Worm (Caenorhabditis elegans) whole organism, young adult: ENCODE measurements around the gene gcc-2.
A peak's percentile ranks its signal among the peaks of the same experiment; 100 is the strongest.

Experiments
- B0336.3 ChIP-seq: fragments of 200-800 bp; sonication (Bioruptor generic); IDR thresholded peaks from 2 replicates; pipeline ENCODE4 v1.3.6; 2022; ENCODE audit warnings: missing genetic modification characterization, missing compliant biosample characterization
- F23B12.7 ChIP-seq: sonication (generic microtip); optimal IDR thresholded peaks from 2 replicates; lab custom pipeline; 2017; ENCODE audit warnings: missing genetic modification characterization, mild to moderate bottlenecking, missing compliant biosample characterization, antibody characterized with exemption, moderate library complexity; ENCODE audit not compliant: insufficient read depth
- F33H1.4 ChIP-seq: fragments of 200-800 bp; sonication (Bioruptor generic); IDR thresholded peaks from 2 replicates; pipeline ENCODE4 v1.3.6; 2022; ENCODE audit warnings: missing genetic modification reagents, missing genetic modification characterization, missing compliant biosample characterization
- K12H6.12 ChIP-seq: fragments of 200-800 bp; sonication (Bioruptor generic); optimal IDR thresholded peaks from 2 replicates; lab custom pipeline; 2018; ENCODE audit warnings: mild to moderate bottlenecking, missing genetic modification characterization, missing compliant biosample characterization
- Y53G8AR.9 ChIP-seq: fragments of 200-800 bp; sonication (Bioruptor generic); conservative IDR thresholded peaks from 2 replicates; pipeline ENCODE4 v1.3.6; 2022; ENCODE audit warnings: missing genetic modification reagents, missing genetic modification characterization, missing compliant biosample characterization
- ZK185.1 ChIP-seq: sonication (generic microtip); optimal IDR thresholded peaks from 2 replicates; lab custom pipeline; 2016; ENCODE audit warnings: mild to moderate bottlenecking, missing genetic modification characterization, missing compliant biosample characterization; ENCODE audit not compliant: poor library complexity, severe bottlenecking
- ama-1 ChIP-seq, 3 experiments: fragments of 150-350 bp in 1 of 3; sonication (generic microtip) in 2 of 3; optimal IDR thresholded peaks; 2 replicates each; lab custom pipeline; 2014 to 2018; ENCODE audit warnings: missing biosample characterization in 2 of 3, missing genetic modification characterization in 2 of 3, missing genetic modification reagents in 2 of 3
- athp-1 ChIP-seq: sonication (generic microtip); optimal IDR thresholded peaks from 2 replicates; lab custom pipeline; 2017; ENCODE audit warnings: mild to moderate bottlenecking, missing genetic modification characterization, missing compliant biosample characterization
- attf-5 ChIP-seq: fragments of 200-800 bp; sonication (Bioruptor generic); optimal IDR thresholded peaks from 2 replicates; lab custom pipeline; 2018; ENCODE audit warnings: mild to moderate bottlenecking, missing genetic modification characterization, missing compliant biosample characterization
- cebp-1 ChIP-seq, 2 experiments: fragments of 200-800 bp in 1 of 2; sonication (Bioruptor generic) in 1 of 2; sonication (generic microtip) in 1 of 2; IDR thresholded peaks in 1 of 2; optimal IDR thresholded peaks in 1 of 2; 2 replicates each; pipeline versions ENCODE4 v1.3.6 to Lab custom; 2017 to 2022; ENCODE audit warnings: missing compliant biosample characterization in 2 of 2, missing genetic modification characterization in 2 of 2, mild to moderate bottlenecking in 1 of 2, missing genetic modification reagents in 1 of 2, moderate library complexity in 1 of 2
- ceh-100 ChIP-seq: fragments of 200-800 bp; sonication (Bioruptor generic); IDR thresholded peaks from 2 replicates; pipeline ENCODE4 v1.3.6; 2022; ENCODE audit warnings: missing genetic modification reagents, missing genetic modification characterization, missing compliant biosample characterization
- chd-7 ChIP-seq: sonication (generic microtip); optimal IDR thresholded peaks from 2 replicates; lab custom pipeline; 2016; ENCODE audit warnings: mild to moderate bottlenecking, missing genetic modification characterization, moderate library complexity, missing compliant biosample characterization
- die-1 ChIP-seq: sonication (generic microtip); optimal IDR thresholded peaks from 2 replicates; lab custom pipeline; 2016; ENCODE audit warnings: missing genotype, mild to moderate bottlenecking, missing genetic modification characterization, missing compliant biosample characterization
- efl-1 ChIP-seq: fragments of 150-350 bp; optimal IDR thresholded peaks from 2 replicates; lab custom pipeline; 2014; ENCODE audit warnings: missing biosample characterization, missing genetic modification reagents, missing genetic modification characterization
- egrh-3 ChIP-seq: fragments of 200-800 bp; sonication (Bioruptor generic); IDR thresholded peaks from 2 replicates; pipeline ENCODE4 v1.3.6; 2022; ENCODE audit warnings: missing genetic modification reagents, missing genetic modification characterization, missing compliant biosample characterization
- let-607 ChIP-seq, 2 experiments: fragments of 200-800 bp in 1 of 2; sonication (Bioruptor generic) in 1 of 2; sonication (generic microtip) in 1 of 2; optimal IDR thresholded peaks; 2 replicates each; lab custom pipeline; 2016 to 2018; ENCODE audit warnings: mild to moderate bottlenecking in 2 of 2, missing compliant biosample characterization in 2 of 2, missing genetic modification characterization in 2 of 2, moderate library complexity in 2 of 2, missing genotype in 1 of 2
- lin-26 ChIP-seq: fragments of 200-800 bp; sonication (Bioruptor generic); IDR thresholded peaks from 2 replicates; pipeline ENCODE4 v1.3.6; 2022; ENCODE audit warnings: missing genetic modification reagents, missing genetic modification characterization, missing compliant biosample characterization
- lin-54 ChIP-seq: fragments of 200-800 bp; sonication (Bioruptor generic); optimal IDR thresholded peaks from 2 replicates; lab custom pipeline; 2018; ENCODE audit warnings: mild to moderate bottlenecking, missing genetic modification characterization, missing compliant biosample characterization
- lsl-1 ChIP-seq: fragments of 200-800 bp; sonication (Bioruptor generic); optimal IDR thresholded peaks from 2 replicates; lab custom pipeline; 2018; ENCODE audit warnings: mild to moderate bottlenecking, missing genetic modification characterization, moderate library complexity, missing compliant biosample characterization
- lsy-27 ChIP-seq: sonication (generic microtip); optimal IDR thresholded peaks from 2 replicates; lab custom pipeline; 2017; ENCODE audit warnings: missing genetic modification characterization, mild to moderate bottlenecking, missing compliant biosample characterization, antibody characterized with exemption, missing genotype, borderline replicate concordance; ENCODE audit not compliant: insufficient read depth
- madf-6 ChIP-seq: fragments of 200-800 bp; sonication (Bioruptor generic); IDR thresholded peaks from 2 replicates; pipeline ENCODE4 v1.3.6; 2022; ENCODE audit warnings: missing genetic modification reagents, missing genetic modification characterization, missing compliant biosample characterization
- madf-8 ChIP-seq: fragments of 200-800 bp; sonication (Bioruptor generic); conservative IDR thresholded peaks from 2 replicates; pipeline ENCODE4 v1.3.6; 2022; ENCODE audit warnings: missing genetic modification reagents, missing genetic modification characterization, missing compliant biosample characterization
- nfya-1 ChIP-seq: sonication (generic microtip); optimal IDR thresholded peaks from 2 replicates; lab custom pipeline; 2017; ENCODE audit warnings: antibody characterized with exemption, missing compliant biosample characterization, missing genetic modification characterization, borderline replicate concordance; ENCODE audit not compliant: insufficient read depth
- nhr-80 ChIP-seq: sonication (generic microtip); optimal IDR thresholded peaks from 2 replicates; lab custom pipeline; 2016; ENCODE audit warnings: missing genetic modification characterization, missing compliant biosample characterization
- snpc-3.4 ChIP-seq: sonication (generic microtip); optimal IDR thresholded peaks from 2 replicates; lab custom pipeline; 2017; ENCODE audit warnings: missing genetic modification characterization, mild to moderate bottlenecking, missing compliant biosample characterization, antibody characterized with exemption, moderate library complexity, missing genotype, missing genetic modification reagents
- sptf-2 ChIP-seq: fragments of 200-800 bp; sonication (Bioruptor generic); optimal IDR thresholded peaks from 2 replicates; lab custom pipeline; 2018; ENCODE audit warnings: mild to moderate bottlenecking, missing genetic modification characterization, missing compliant biosample characterization
- tlf-1 ChIP-seq: fragments of 200-800 bp; sonication (Bioruptor generic); optimal IDR thresholded peaks from 2 replicates; lab custom pipeline; 2018; ENCODE audit warnings: mild to moderate bottlenecking, missing genetic modification characterization, missing compliant biosample characterization
- xnd-1 ChIP-seq: sonication (generic microtip); optimal IDR thresholded peaks from 2 replicates; lab custom pipeline; 2016; ENCODE audit warnings: missing genotype, missing genetic modification reagents, missing genetic modification characterization, missing compliant biosample characterization
- zfh-2 ChIP-seq: fragments of 200-800 bp; sonication (Bioruptor generic); conservative IDR thresholded peaks from 2 replicates; pipeline ENCODE4 v1.3.6; 2022; ENCODE audit warnings: missing genetic modification reagents, missing genetic modification characterization, missing compliant biosample characterization
- ztf-18 ChIP-seq: sonication (generic microtip); optimal IDR thresholded peaks from 2 replicates; lab custom pipeline; 2016; ENCODE audit warnings: missing genotype, mild to moderate bottlenecking, missing genetic modification characterization, missing compliant biosample characterization
- ztf-26 ChIP-seq: sonication (generic microtip); optimal IDR thresholded peaks from 2 replicates; lab custom pipeline; 2017; ENCODE audit warnings: missing genetic modification characterization, missing compliant biosample characterization

The gcc-2 gene

DNA sequence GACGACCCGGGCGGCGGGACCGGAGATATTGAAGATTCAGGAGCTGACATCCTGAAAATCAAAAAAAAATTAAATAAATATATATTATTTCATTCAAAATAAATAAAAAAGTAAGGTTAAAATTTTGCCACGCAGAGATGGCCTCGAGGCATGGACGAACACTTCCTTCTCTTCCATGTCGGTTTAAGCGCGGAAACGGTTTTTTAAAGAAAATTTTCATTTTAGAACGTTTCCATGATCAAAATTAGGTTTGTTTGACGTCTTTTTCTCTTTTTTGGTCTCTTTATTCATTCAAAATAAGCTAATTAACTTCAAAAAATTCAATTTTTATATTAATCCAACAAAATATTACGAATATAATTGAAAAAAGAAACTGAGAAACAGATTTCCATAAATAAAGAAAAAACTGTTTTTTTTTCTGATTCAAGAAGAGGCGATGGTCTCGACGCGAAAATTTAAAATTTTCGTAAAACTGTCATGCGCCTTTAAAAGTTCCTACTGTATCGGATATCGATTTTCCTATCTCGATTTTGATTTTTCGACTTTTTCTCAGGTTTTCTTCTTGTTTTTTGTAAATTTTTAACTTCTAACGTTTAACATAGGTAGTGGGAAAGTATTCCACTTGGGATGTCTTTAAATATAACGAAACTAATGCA is at the start of gene gcc-2:
TSS of gene gcc-2 (minus strand) at position 51 of the 656 bp plus-strand sequence.
- peak; percentile 50 for TF ChIP-seq madf-8
- TF ChIP-seq F33H1.4 (GFP tag; lab: Robert Waterston, UW): peak; percentile 81
- TF ChIP-seq ztf-18 (tag; lab: Kevin White, UChicago): no peak
- TF ChIP-seq madf-6 (GFP tag; lab: Robert Waterston, UW): peak; percentile 76
- no peak for TF ChIP-seq athp-1 (tag; lab: Kevin White, UChicago)
- TF ChIP-seq F23B12.7 (tag; lab: Kevin White, UChicago): no peak
- TF ChIP-seq efl-1 (GFP tag; lab: Kevin White, UChicago): peak; percentile 16
- peak; percentile 34 for TF ChIP-seq snpc-3.4 (tag; lab: Kevin White, UChicago)
- peak; percentile 64 for TF ChIP-seq xnd-1 (tag; lab: Kevin White, UChicago)
- no peak for TF ChIP-seq K12H6.12
- no peak for TF ChIP-seq die-1
- TF ChIP-seq lsl-1 (GFP tag; lab: Kevin White, UChicago): peak; percentile 79
- peak; percentile 3 for TF ChIP-seq lin-54 (GFP tag; lab: Kevin White, UChicago)
- TF ChIP-seq zfh-2 (GFP tag; lab: Robert Waterston, UW): no peak

DNA sequence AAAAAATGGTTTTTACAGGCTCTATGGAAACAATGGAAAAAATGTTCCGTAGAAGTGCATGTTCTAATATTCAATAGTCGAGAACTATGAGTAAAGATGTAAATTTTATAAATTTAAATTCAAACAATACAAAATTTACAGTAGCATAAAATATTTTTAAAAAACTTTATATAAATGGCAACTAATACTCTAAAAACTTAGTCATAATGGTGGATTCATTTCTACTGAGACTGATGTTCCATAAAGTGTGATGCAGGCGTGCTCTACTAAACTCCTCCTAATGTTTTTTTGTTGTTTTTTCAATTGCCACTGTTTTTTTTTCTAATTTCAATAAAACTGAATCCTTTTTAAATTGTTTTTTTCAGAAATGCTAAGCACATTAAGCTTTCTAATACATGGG is 46.2 kb upstream of the gcc-2 start, which contains the start of gene gtap-2:
TSS of gene gtap-2 (plus strand) at position 366 of the 400 bp plus-strand sequence.
- peak; percentile 85 for TF ChIP-seq ceh-100 (GFP tag; lab: Robert Waterston, UW)
- peak; percentile 7 for TF ChIP-seq ZK185.1
- no peak for TF ChIP-seq sptf-2 (GFP tag; lab: Kevin White, UChicago)
- TF ChIP-seq lsy-27 (tag; lab: Kevin White, UChicago): no peak

ce11 chrIII:9807560-9808046 is 45.7 kb upstream of the gcc-2 start:
- TF ChIP-seq nhr-80 (tag; lab: Kevin White, UChicago) (peak; percentile 51), let-607 (tag; optimal IDR thresholded peaks at IDR 0.05; lab: Kevin White, UChicago) (no peak), ztf-26 (tag; lab: Kevin White, UChicago) (peak; percentile 26), egrh-3 (no peak), chd-7 (no peak), Y53G8AR.9 (0 out of 2 replicates have a peak, but pooled peaks have one; percentile 15), lin-26 (GFP tag; lab: Robert Waterston, UW) (no peak), ama-1 (optimal IDR thresholded peaks at IDR 0.05; lab: Kevin White, UChicago) (peak; percentile 21), ama-1 (GFP tag; optimal IDR thresholded peaks at IDR 0.05; lab: Kevin White, UChicago) (no peak), B0336.3 (GFP tag; lab: Robert Waterston, UW) (no peak), tlf-1 (no peak), cebp-1 (GFP tag; IDR thresholded peaks at IDR 0.05; lab: Robert Waterston, UW) (no peak), cebp-1 (tag; optimal IDR thresholded peaks at IDR 0.05; lab: Kevin White, UChicago) (peak; percentile 4), attf-5 (GFP tag; lab: Kevin White, UChicago) (peak; percentile 47)

- TF ChIP-seq nfya-1: no peak
- TF ChIP-seq cebp-1 (GFP tag; IDR thresholded peaks at IDR 0.05; lab: Robert Waterston, UW): no peak
- peak; percentile 41 for TF ChIP-seq cebp-1 (tag; optimal IDR thresholded peaks at IDR 0.05; lab: Kevin White, UChicago)
- TF ChIP-seq, all 124 proteins: peak for 1
Measured at ce11 chrIII:9806968-9807559, 45.1 kb upstream of the gcc-2 start, which contains the start of gene ZK632.4. Gene ZK632.4, minus strand, starts transcription at chrIII:9807454.
